Worm (Caenorhabditis elegans) whole organism, L1 larva: Measurements from ENCODE around the gene clec-28.

ENCODE experiments used
- C16A3.4 ChIP-seq: fragments of 150-350 bp; optimal IDR thresholded peaks from 2 replicates; lab custom pipeline; 2014; ENCODE audit warnings: missing biosample characterization, missing genetic modification characterization
- C34B4.2 ChIP-seq: sonication (generic microtip); optimal IDR thresholded peaks from 2 replicates; lab custom pipeline; 2017; ENCODE audit warnings: mild to moderate bottlenecking, missing genetic modification characterization, missing compliant biosample characterization
- Y116A8C.19 ChIP-seq: sonication (generic microtip); optimal IDR thresholded peaks from 2 replicates; lab custom pipeline; 2016; ENCODE audit warnings: missing compliant biosample characterization, missing genetic modification characterization, borderline replicate concordance
- aha-1 ChIP-seq: fragments of 150-350 bp; optimal IDR thresholded peaks from 2 replicates; lab custom pipeline; 2014; ENCODE audit warnings: missing biosample characterization, missing genetic modification characterization
- alr-1 ChIP-seq: fragments of 200-800 bp; sonication (Bioruptor generic); optimal IDR thresholded peaks from 2 replicates; lab custom pipeline; 2018; ENCODE audit warnings: borderline replicate concordance, mild to moderate bottlenecking, missing genetic modification characterization, missing compliant biosample characterization
- aly-2 ChIP-seq: fragments of 150-350 bp; optimal IDR thresholded peaks from 2 replicates; lab custom pipeline; 2014; ENCODE audit warnings: missing biosample characterization, missing genetic modification characterization
- ceh-82 ChIP-seq, 3 experiments: fragments of 150-350 bp in 1 of 3; sonication (generic microtip) in 2 of 3; optimal IDR thresholded peaks; 2 replicates each; lab custom pipeline; 2014 to 2017; ENCODE audit warnings: missing biosample characterization in 3 of 3, missing genetic modification characterization in 3 of 3
- ceh-88 ChIP-seq: fragments of 200-800 bp; sonication (Bioruptor generic); IDR thresholded peaks from 2 replicates; pipeline ENCODE4 v1.3.6; 2022; ENCODE audit warnings: missing genetic modification characterization, missing compliant biosample characterization
- ces-1 ChIP-seq: fragments of 150-350 bp; optimal IDR thresholded peaks from 2 replicates; lab custom pipeline; 2014; ENCODE audit warnings: missing biosample characterization, missing genetic modification reagents, missing genetic modification characterization
- dsc-1 ChIP-seq: sonication (generic microtip); optimal IDR thresholded peaks from 2 replicates; lab custom pipeline; 2016; ENCODE audit warnings: mild to moderate bottlenecking, missing genetic modification characterization, missing compliant biosample characterization
- elt-2 ChIP-seq: sonication (generic microtip); optimal IDR thresholded peaks from 2 replicates; lab custom pipeline; 2016; ENCODE audit warnings: missing genetic modification characterization, mild to moderate bottlenecking, inconsistent platforms, missing compliant biosample characterization, missing genetic modification reagents
- fkh-4 ChIP-seq: sonication (generic microtip); optimal IDR thresholded peaks from 2 replicates; lab custom pipeline; 2016; ENCODE audit warnings: missing compliant biosample characterization, missing genetic modification characterization, borderline replicate concordance
- hlh-17 ChIP-seq: fragments of 200-800 bp; sonication (Bioruptor generic); optimal IDR thresholded peaks from 2 replicates; lab custom pipeline; 2018; ENCODE audit warnings: missing genetic modification characterization, mild to moderate bottlenecking, missing compliant biosample characterization, moderate library complexity, borderline replicate concordance
- hlh-4 ChIP-seq: sonication (generic microtip); optimal IDR thresholded peaks from 2 replicates; lab custom pipeline; 2016; ENCODE audit warnings: mild to moderate bottlenecking, missing genetic modification characterization, missing compliant biosample characterization
- hpl-2 ChIP-seq: fragments of 150-350 bp; optimal IDR thresholded peaks from 2 replicates; lab custom pipeline; 2014; ENCODE audit warnings: missing biosample characterization, missing genetic modification reagents, missing genetic modification characterization
- jun-1 ChIP-seq: fragments of 150-350 bp; optimal IDR thresholded peaks from 2 replicates; lab custom pipeline; 2014; ENCODE audit warnings: missing biosample characterization, missing genetic modification reagents, missing genetic modification characterization
- lin-13 ChIP-seq: fragments of 150-350 bp; optimal IDR thresholded peaks from 2 replicates; lab custom pipeline; 2014; ENCODE audit warnings: missing biosample characterization, missing genetic modification reagents, missing genetic modification characterization
- lin-15B ChIP-seq: fragments of 150-350 bp; sonication (generic microtip); optimal IDR thresholded peaks from 3 replicates; lab custom pipeline; 2014; ENCODE audit warnings: missing biosample characterization, missing genetic modification characterization
- lin-35 ChIP-seq, 2 experiments: fragments of 150-350 bp; optimal IDR thresholded peaks; 2 replicates each; lab custom pipeline; 2014; ENCODE audit warnings: missing biosample characterization in 2 of 2, missing genetic modification characterization in 2 of 2, missing genetic modification reagents in 2 of 2
- lin-39 ChIP-seq: fragments of 150-350 bp; optimal IDR thresholded peaks from 2 replicates; lab custom pipeline; 2014; ENCODE audit warnings: missing biosample characterization, missing genetic modification reagents, missing genetic modification characterization
- lsy-2 ChIP-seq, 2 experiments: fragments of 150-350 bp; optimal IDR thresholded peaks; 2 replicates each; lab custom pipeline; 2014; ENCODE audit warnings: missing biosample characterization in 2 of 2, missing genetic modification characterization in 2 of 2
- mab-9 ChIP-seq: fragments of 200-800 bp; sonication (Bioruptor generic); IDR thresholded peaks from 2 replicates; pipeline ENCODE4 v1.3.6; 2022; ENCODE audit warnings: missing genetic modification reagents, missing genetic modification characterization, missing compliant biosample characterization
- mdl-1 ChIP-seq, 2 experiments: fragments of 150-350 bp; optimal IDR thresholded peaks; 2 replicates each; lab custom pipeline; 2014 to 2017; ENCODE audit warnings: missing biosample characterization in 2 of 2, missing genetic modification characterization in 2 of 2, inconsistent platforms in 1 of 2
- mep-1 ChIP-seq: fragments of 150-350 bp; optimal IDR thresholded peaks from 2 replicates; lab custom pipeline; 2014; ENCODE audit warnings: missing biosample characterization, missing genetic modification characterization
- nhr-12 ChIP-seq: sonication (generic microtip); optimal IDR thresholded peaks from 2 replicates; lab custom pipeline; 2017; ENCODE audit warnings: missing biosample characterization, missing genetic modification characterization
- nhr-19 ChIP-seq: fragments of 200-800 bp; sonication (Bioruptor generic); conservative IDR thresholded peaks from 2 replicates; pipeline ENCODE4 v1.3.6; 2022; ENCODE audit warnings: missing genetic modification characterization, missing compliant biosample characterization
- nhr-20 ChIP-seq: sonication (generic microtip); optimal IDR thresholded peaks from 2 replicates; lab custom pipeline; 2016; ENCODE audit warnings: mild to moderate bottlenecking, missing genetic modification characterization, missing compliant biosample characterization
- nhr-28 ChIP-seq: fragments of 150-350 bp; optimal IDR thresholded peaks from 2 replicates; lab custom pipeline; 2014; ENCODE audit warnings: missing biosample characterization, missing genetic modification characterization
- nhr-47 ChIP-seq: sonication (generic microtip); optimal IDR thresholded peaks from 2 replicates; lab custom pipeline; 2016; ENCODE audit warnings: mild to moderate bottlenecking, missing genetic modification characterization, moderate library complexity, missing compliant biosample characterization
- nhr-85 ChIP-seq: sonication (generic microtip); peaks from one replicate; lab custom pipeline; 2016; ENCODE audit warnings: missing genetic modification characterization, inconsistent platforms, missing compliant biosample characterization
- nhr-90 ChIP-seq: sonication (generic microtip); optimal IDR thresholded peaks from 2 replicates; lab custom pipeline; 2016; ENCODE audit warnings: mild to moderate bottlenecking, missing genetic modification characterization, missing compliant biosample characterization; ENCODE audit not compliant: poor library complexity
- pax-3 ChIP-seq: fragments of 200-800 bp; sonication (Bioruptor generic); optimal IDR thresholded peaks from 2 replicates; lab custom pipeline; 2018; ENCODE audit warnings: mild to moderate bottlenecking, missing genetic modification characterization, moderate library complexity, missing compliant biosample characterization
- skn-1 ChIP-seq: fragments of 150-350 bp; optimal IDR thresholded peaks from 2 replicates; lab custom pipeline; 2014; ENCODE audit warnings: missing biosample characterization, missing genetic modification characterization
- snu-23 ChIP-seq: sonication (generic microtip); optimal IDR thresholded peaks from 2 replicates; lab custom pipeline; 2016; ENCODE audit warnings: missing genetic modification characterization, missing compliant biosample characterization
- sox-4 ChIP-seq: sonication (generic microtip); optimal IDR thresholded peaks from 2 replicates; lab custom pipeline; 2016; ENCODE audit warnings: missing genetic modification characterization, missing compliant biosample characterization
- sup-37 ChIP-seq: fragments of 200-800 bp; sonication (Bioruptor generic); optimal IDR thresholded peaks from 2 replicates; lab custom pipeline; 2018; ENCODE audit warnings: mild to moderate bottlenecking, missing genetic modification characterization, missing compliant biosample characterization
- swsn-7 ChIP-seq: sonication (generic microtip); optimal IDR thresholded peaks from 2 replicates; lab custom pipeline; 2016; ENCODE audit warnings: missing genetic modification characterization, missing compliant biosample characterization
- tbx-2 ChIP-seq: sonication (generic microtip); optimal IDR thresholded peaks from 2 replicates; lab custom pipeline; 2016; ENCODE audit warnings: missing genetic modification characterization, missing compliant biosample characterization
- unc-130 ChIP-seq: fragments of 150-350 bp; optimal IDR thresholded peaks from 2 replicates; lab custom pipeline; 2017; ENCODE audit warnings: missing biosample characterization, missing genetic modification characterization, inconsistent platforms
- unc-30 ChIP-seq: sonication (generic microtip); optimal IDR thresholded peaks from 2 replicates; lab custom pipeline; 2017; ENCODE audit warnings: missing biosample characterization, missing genetic modification characterization
- unc-62 ChIP-seq: fragments of 150-350 bp; optimal IDR thresholded peaks from 2 replicates; lab custom pipeline; 2014; ENCODE audit warnings: missing biosample characterization, missing genetic modification reagents, missing genetic modification characterization
- vab-15 ChIP-seq: sonication (generic microtip); optimal IDR thresholded peaks from 2 replicates; lab custom pipeline; 2017; ENCODE audit warnings: missing genotype, mild to moderate bottlenecking, missing genetic modification characterization, missing compliant biosample characterization
- zip-4 ChIP-seq: fragments of 200-800 bp; sonication (Bioruptor generic); optimal IDR thresholded peaks from 2 replicates; lab custom pipeline; 2018; ENCODE audit warnings: mild to moderate bottlenecking, missing genetic modification characterization, moderate library complexity, missing compliant biosample characterization

clec-28 gene

ce11 chrV:16834989-16835388, 30.5 kb upstream of the clec-28 start, which contains the start of gene tni-3:
TSS of gene tni-3 (minus strand) at chrV:16835128.
- TF ChIP-seq ces-1 (GFP tag; lab: Kevin White, UChicago): no peak
- TF ChIP-seq dsc-1 (tag; lab: Kevin White, UChicago): peak; percentile 87
- peak; percentile 59 for TF ChIP-seq fkh-4 (tag; lab: Kevin White, UChicago)
- no peak for TF ChIP-seq mab-9 (GFP tag; lab: Robert Waterston, UW)

ce11 chrV:16836100-16836499, 29.4 kb upstream of the clec-28 start:
- TF ChIP-seq hlh-4 (tag; lab: Kevin White, UChicago) (no peak), nhr-47 (tag; lab: Kevin White, UChicago) (no peak), lsy-2 (tag; optimal IDR thresholded peaks at IDR 0.05; lab: Kevin White, UChicago) (no peak), unc-62 (no peak), Y116A8C.19 (tag; lab: Kevin White, UChicago) (no peak), lin-39 (tag; lab: Kevin White, UChicago) (no peak), elt-2 (no peak), alr-1 (tag; lab: Kevin White, UChicago) (no peak), nhr-85 (tag; lab: Kevin White, UChicago) (no peak), snu-23 (GFP tag; lab: Kevin White, UChicago) (no peak), ceh-82 (tag; optimal IDR thresholded peaks at IDR 0.05; lab: Kevin White, UChicago) (no peak), lin-13 (GFP tag; lab: Kevin White, UChicago) (no peak), aha-1 (tag; lab: Kevin White, UChicago) (no peak), tbx-2 (tag; lab: Kevin White, UChicago) (no peak)

ce11 chrV:16838435-16838834, 27.1 kb upstream of the clec-28 start:
- no peak for TF ChIP-seq mdl-1 (tag; optimal IDR thresholded peaks at IDR 0.05; lab: Kevin White, UChicago)
- no peak for TF ChIP-seq snu-23 (GFP tag; lab: Kevin White, UChicago)
- no peak for TF ChIP-seq vab-15 (tag; lab: Kevin White, UChicago)
- no peak for TF ChIP-seq ceh-88 (GFP tag; lab: Robert Waterston, UW)
- no peak for TF ChIP-seq nhr-90 (tag; lab: Kevin White, UChicago)
- TF ChIP-seq pax-3 (tag; lab: Kevin White, UChicago): no peak
- no peak for TF ChIP-seq C34B4.2 (tag; lab: Kevin White, UChicago)
- TF ChIP-seq sox-4: no peak
- TF ChIP-seq hlh-17: no peak
- TF ChIP-seq lin-15B (tag; lab: Kevin White, UChicago): no peak
- no peak for TF ChIP-seq nhr-19 (GFP tag; lab: Robert Waterston, UW)
- no peak for TF ChIP-seq ceh-82 (tag; optimal IDR thresholded peaks at IDR 0.05; lab: Kevin White, UChicago)
- no peak for TF ChIP-seq mep-1 (tag; lab: Kevin White, UChicago)
- TF ChIP-seq nhr-12 (tag; lab: Kevin White, UChicago): no peak
- TF ChIP-seq mab-9 (GFP tag; lab: Robert Waterston, UW): no peak
- no peak for TF ChIP-seq swsn-7 (tag; lab: Kevin White, UChicago)
- TF ChIP-seq aly-2 (tag; lab: Kevin White, UChicago): no peak

- TF ChIP-seq jun-1 (tag; lab: Kevin White, UChicago) (peak; percentile 8), skn-1 (tag; lab: Kevin White, UChicago) (no peak), Y116A8C.19 (tag; lab: Kevin White, UChicago) (no peak), hpl-2 (GFP tag; lab: Kevin White, UChicago) (no peak), lin-35 (GFP tag; optimal IDR thresholded peaks at IDR 0.05; lab: Kevin White, UChicago) (peak in 1 of 2 experiments; percentile 14), nhr-20 (tag; lab: Kevin White, UChicago) (no peak), mep-1 (tag; lab: Kevin White, UChicago) (no peak), elt-2 (peak; percentile 91), sup-37 (GFP tag; lab: Kevin White, UChicago) (no peak), zip-4 (GFP tag; lab: Kevin White, UChicago) (no peak), nhr-28 (no peak), unc-130 (tag; lab: Kevin White, UChicago) (no peak), C16A3.4 (tag; lab: Kevin White, UChicago) (no peak), unc-30 (tag; lab: Kevin White, UChicago) (no peak)
Observed at ce11 chrV:16840283-16840682, 25.2 kb upstream of the clec-28 start.
